Worm (Caenorhabditis elegans) whole organism, L1 larva: ENCODE results near the gene oac-46.

Source experiments
- blmp-1 ChIP-seq: fragments of 150-350 bp; optimal IDR thresholded peaks from 2 replicates; lab custom pipeline; 2014; ENCODE audit warnings: missing biosample characterization, missing genetic modification characterization
- ceh-90 ChIP-seq: sonication (generic microtip); optimal IDR thresholded peaks from 2 replicates; lab custom pipeline; 2016; ENCODE audit warnings: missing genetic modification characterization, missing compliant biosample characterization
- ets-5 ChIP-seq: fragments of 200-800 bp; sonication (Bioruptor generic); IDR thresholded peaks from 2 replicates; pipeline ENCODE4 v1.3.6; 2022; ENCODE audit warnings: missing genetic modification characterization, missing compliant biosample characterization
- fkh-10 ChIP-seq: sonication (generic microtip); optimal IDR thresholded peaks from 2 replicates; lab custom pipeline; 2017; ENCODE audit warnings: missing biosample characterization, missing genetic modification reagents, missing genetic modification characterization
- nhr-11 ChIP-seq: fragments of 150-350 bp; optimal IDR thresholded peaks from 2 replicates; lab custom pipeline; 2014; ENCODE audit warnings: missing biosample characterization, missing genetic modification characterization
- nhr-76 ChIP-seq: sonication (generic microtip); optimal IDR thresholded peaks from 2 replicates; lab custom pipeline; 2017; ENCODE audit warnings: missing biosample characterization, missing genetic modification characterization
- nhr-77 ChIP-seq: fragments of 150-350 bp; optimal IDR thresholded peaks from 2 replicates; lab custom pipeline; 2014; ENCODE audit warnings: missing biosample characterization, missing genetic modification characterization
- pag-3 ChIP-seq: sonication (generic microtip); optimal IDR thresholded peaks from 2 replicates; lab custom pipeline; 2017; ENCODE audit warnings: missing genetic modification characterization, mild to moderate bottlenecking, missing compliant biosample characterization, antibody characterized with exemption, borderline replicate concordance; ENCODE audit not compliant: insufficient read depth
- swsn-7 ChIP-seq: sonication (generic microtip); optimal IDR thresholded peaks from 2 replicates; lab custom pipeline; 2016; ENCODE audit warnings: missing genetic modification characterization, missing compliant biosample characterization

DNA sequence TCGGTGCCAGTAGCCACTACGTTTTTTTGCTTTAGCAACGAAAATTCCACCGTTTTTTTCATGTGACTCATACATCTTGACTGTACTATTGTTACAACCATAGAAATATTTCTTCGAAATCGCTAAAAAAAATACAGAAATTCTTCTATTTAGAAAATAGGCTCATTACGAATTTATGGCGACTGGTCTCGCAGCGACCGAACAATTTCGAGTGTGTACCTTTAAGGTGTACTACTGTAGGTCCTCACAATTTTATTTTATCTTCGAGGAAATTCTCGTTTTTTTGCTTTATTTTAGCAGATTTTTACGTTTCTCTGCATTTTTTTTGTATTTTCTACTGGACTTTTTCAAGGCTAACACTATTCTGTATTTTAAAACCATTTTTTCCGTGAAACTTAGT is 38.1 kb upstream of the oac-46 start:
- TF ChIP-seq pag-3 (no peak), nhr-77 (tag; lab: Kevin White, UChicago) (no peak), fkh-10 (GFP tag; lab: Kevin White, UChicago) (no peak), nhr-11 (tag; lab: Kevin White, UChicago) (no peak), nhr-76 (no peak), swsn-7 (no peak), ceh-90 (tag; lab: Kevin White, UChicago) (no peak), ets-5 (GFP tag; lab: Robert Waterston, UW) (no peak), blmp-1 (tag; lab: Kevin White, UChicago) (no peak)
